Worm (Caenorhabditis elegans): ENCODE results near the gene exos-7.

exos-7 gene

ce11 chrV:20847743-20848229, 9.1 kb downstream of the exos-7 start (continued):
- TF ChIP-seq lin-38 (GFP tag; IDR thresholded peaks at IDR 0.05) (peak; percentile 56), egl-43 (GFP tag; IDR thresholded peaks at IDR 0.05) (0 out of 2 replicates have a peak, but pooled peaks have one; percentile 46), pha-4 (GFP tag; IDR thresholded peaks at IDR 0.05) (peak; percentile 42; the same call in 1 of the 2 replicates), pha-4 (tag; optimal IDR thresholded peaks at IDR 0.05) (no peak), F44E2.7 (GFP tag; IDR thresholded peaks at IDR 0.05) (no peak), skn-1 (tag; optimal IDR thresholded peaks at IDR 0.05) (no peak), lin-29 (GFP tag; IDR thresholded peaks at IDR 0.05) (no peak), nhr-41 (GFP tag; IDR thresholded peaks at IDR 0.05) (no peak), mxl-3 (GFP tag; optimal IDR thresholded peaks at IDR 0.05) (no peak), dmd-8 (GFP tag; IDR thresholded peaks at IDR 0.05) (no peak), nhr-42 (GFP tag; IDR thresholded peaks at IDR 0.05) (no peak), F49E8.2 (tag; optimal IDR thresholded peaks at IDR 0.05; ENCODE audit: borderline replicate concordance) (peak; percentile 91), mes-2 (tag; optimal IDR thresholded peaks at IDR 0.05; ENCODE audit: poor library complexity, severe bottlenecking) (no peak), arid-1 (GFP tag; conservative IDR thresholded peaks at IDR 0.05) (peak; percentile 70; the same call in 1 of the 2 replicates), R02D3.7 (tag; optimal IDR thresholded peaks at IDR 0.05) (no peak), dve-1 (tag; optimal IDR thresholded peaks at IDR 0.05; ENCODE audit: insufficient read depth) (peak; percentile 26), daf-12 (tag; optimal IDR thresholded peaks at IDR 0.05) (no peak), madf-5 (GFP tag; IDR thresholded peaks at IDR 0.05) (no peak), nhr-76 (tag; optimal IDR thresholded peaks at IDR 0.05) (no peak), spr-1 (tag; optimal IDR thresholded peaks at IDR 0.05) (no peak), T26A8.4 (GFP tag; IDR thresholded peaks at IDR 0.05) (peak; percentile 51; the same call in 1 of the 2 replicates), hif-1 (tag; optimal IDR thresholded peaks at IDR 0.05) (no peak), Y105C5A.15 (GFP tag; IDR thresholded peaks at IDR 0.05) (no peak), aha-1 (tag) (peak; percentile 37), attf-4 (tag; optimal IDR thresholded peaks at IDR 0.05) (no peak), ceh-44 (GFP tag; IDR thresholded peaks at IDR 0.05) (no peak), nhr-25 (tag; optimal IDR thresholded peaks at IDR 0.05; ENCODE audit: borderline replicate concordance, insufficient read depth) (no peak), nhr-77 (tag; optimal IDR thresholded peaks at IDR 0.05) (no peak), php-3 (GFP tag; IDR thresholded peaks at IDR 0.05) (no peak), lin-15B (tag; optimal IDR thresholded peaks at IDR 0.05) (no peak), F37D6.2 (tag; optimal IDR thresholded peaks at IDR 0.05) (no peak), egl-27 (tag; optimal IDR thresholded peaks at IDR 0.05) (no peak), dpl-1 (GFP tag; optimal IDR thresholded peaks at IDR 0.05) (no peak)

ce11 chrV:20850580-20850979, 11.9 kb downstream of the exos-7 start, which contains the start of gene clec-264:
Gene clec-264 (minus strand): TSS chrV:20850701.
- TF ChIP-seq hif-1 (tag; optimal IDR thresholded peaks at IDR 0.05): no peak
- TF ChIP-seq nhr-77 (tag; optimal IDR thresholded peaks at IDR 0.05): no peak
- TF ChIP-seq nhr-76 (tag; optimal IDR thresholded peaks at IDR 0.05): no peak
- TF ChIP-seq R02D3.7 (tag; optimal IDR thresholded peaks at IDR 0.05): no peak

- TF ChIP-seq lin-39 (tag; optimal IDR thresholded peaks at IDR 0.05) (no peak), set-16 (GFP tag; IDR thresholded peaks at IDR 0.05) (no peak), zfp-2 (tag; optimal IDR thresholded peaks at IDR 0.05) (no peak), daf-19 (GFP tag; conservative IDR thresholded peaks at IDR 0.05) (no peak), attf-4 (tag; optimal IDR thresholded peaks at IDR 0.05) (no peak), mes-2 (tag; optimal IDR thresholded peaks at IDR 0.05; ENCODE audit: poor library complexity, severe bottlenecking) (peak; percentile 86), gei-8 (GFP tag; optimal IDR thresholded peaks at IDR 0.05) (no peak), mxl-3 (GFP tag; optimal IDR thresholded peaks at IDR 0.05) (no peak), saeg-2 (GFP tag; IDR thresholded peaks at IDR 0.05) (no peak), nhr-42 (GFP tag; IDR thresholded peaks at IDR 0.05) (no peak), zip-2 (tag; optimal IDR thresholded peaks at IDR 0.05) (no peak), nhr-76 (tag; optimal IDR thresholded peaks at IDR 0.05) (no peak), aly-2 (tag; optimal IDR thresholded peaks at IDR 0.05) (no peak), dmd-8 (GFP tag; IDR thresholded peaks at IDR 0.05) (no peak), lim-7 (GFP tag; IDR thresholded peaks at IDR 0.05) (no peak), zfp-3 (GFP tag; conservative IDR thresholded peaks at IDR 0.05) (no peak), lin-15B (tag; optimal IDR thresholded peaks at IDR 0.05) (no peak), nhr-48 (tag; optimal IDR thresholded peaks at IDR 0.05) (no peak), skn-1 (tag; optimal IDR thresholded peaks at IDR 0.05) (no peak), nhr-28 (tag; optimal IDR thresholded peaks at IDR 0.05) (peak; percentile 55), madf-5 (GFP tag; IDR thresholded peaks at IDR 0.05) (no peak), duxl-1 (tag; optimal IDR thresholded peaks at IDR 0.05; ENCODE audit: poor library complexity) (peak; percentile 45), ceh-62 (tag; optimal IDR thresholded peaks at IDR 0.05) (no peak)
Measured at ce11 chrV:20851847-20852386, 13.3 kb downstream of the exos-7 start, which contains the start of gene ndua-1. Gene ndua-1 (minus strand): TSS chrV:20851897.

Measured in whole organism, L4 larva.